Fruit fly (Drosophila melanogaster): Measurements from ENCODE around the gene Rnb.

Rnb gene

DNA sequence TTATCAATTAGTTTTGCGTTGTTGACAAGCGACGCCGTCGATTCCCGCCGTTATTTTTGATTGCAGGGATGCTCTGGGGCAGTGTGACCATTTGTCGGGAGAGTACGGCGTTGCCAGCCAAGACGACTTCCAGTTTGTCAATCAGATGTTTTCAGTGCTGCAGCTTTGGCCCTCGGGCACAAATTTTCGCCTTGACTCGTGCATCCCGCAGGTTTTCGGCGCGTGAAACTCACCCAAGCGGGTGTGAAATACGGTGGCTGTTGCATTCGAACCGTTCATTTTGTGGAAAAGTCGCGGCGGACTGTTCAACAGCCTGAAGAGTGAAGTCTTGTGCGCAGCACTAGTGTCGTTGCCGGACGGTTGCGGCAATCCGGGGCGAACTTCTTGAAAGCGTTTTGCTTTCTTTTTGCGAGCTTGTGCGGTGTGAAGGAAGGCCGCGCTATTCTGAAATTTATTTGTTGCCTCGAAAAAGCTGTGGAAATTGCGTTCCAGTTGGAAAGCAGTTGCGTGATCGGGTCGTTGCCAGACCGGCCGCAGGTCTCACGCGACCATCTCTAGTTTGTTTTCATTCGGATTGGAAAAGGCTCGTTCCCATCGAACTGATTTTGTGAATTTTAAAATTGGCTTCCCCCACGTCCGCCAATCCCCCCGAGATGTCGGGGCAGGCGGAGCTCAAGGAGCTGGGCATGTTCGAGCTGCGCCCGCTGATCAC, 7.7 kb upstream of the Rnb start, which contains the start of the genes ca and ncd:
Gene ca, plus strand, starts transcription at position 130 of the 712 bp plus-strand sequence.
Gene ncd, minus strand, starts transcription at position 446 of the 712 bp plus-strand sequence.
- TF ChIP-seq noc (tag; optimal IDR thresholded peaks at IDR 0.05) = no peak

DNA sequence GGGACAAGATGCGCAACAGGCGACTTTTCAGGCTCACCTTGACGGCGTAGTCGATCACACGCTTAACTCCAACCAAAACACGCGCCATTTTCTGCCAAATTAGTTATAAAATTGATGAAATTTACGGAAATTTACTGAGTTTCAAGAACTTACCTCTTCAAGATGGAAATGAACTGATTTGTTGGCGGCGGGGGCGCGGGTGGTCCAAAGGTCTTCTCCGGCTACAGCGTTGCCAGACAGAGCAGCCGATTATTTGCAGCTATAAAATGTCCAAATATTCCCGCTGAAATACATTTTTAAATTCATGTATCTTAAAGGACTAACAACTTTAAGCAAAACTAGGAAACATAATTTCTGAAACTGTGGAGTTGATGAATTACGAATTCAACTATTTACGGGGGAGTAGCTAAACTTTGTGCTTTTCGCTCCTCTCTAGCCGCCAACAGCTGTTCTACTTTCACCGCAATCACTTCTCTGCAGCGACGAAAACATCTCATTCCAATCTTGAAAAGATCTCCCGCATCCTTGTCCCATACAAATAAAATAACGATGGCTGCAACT, 3.7 kb upstream of the Rnb start, which contains the start of the genes Etfb and CG7789:
Gene Etfb, minus strand, starts transcription at position 193 of the 561 bp plus-strand sequence.
Gene CG7789, plus strand, starts transcription at position 444 of the 561 bp plus-strand sequence.
- peak; percentile 58 for TF ChIP-seq noc (tag; optimal IDR thresholded peaks at IDR 0.05)

- no peak for TF ChIP-seq noc (tag; optimal IDR thresholded peaks at IDR 0.05)
Measured at dm6 chr3R:29799681-29800028, 501 bp upstream of the Rnb start.

DNA sequence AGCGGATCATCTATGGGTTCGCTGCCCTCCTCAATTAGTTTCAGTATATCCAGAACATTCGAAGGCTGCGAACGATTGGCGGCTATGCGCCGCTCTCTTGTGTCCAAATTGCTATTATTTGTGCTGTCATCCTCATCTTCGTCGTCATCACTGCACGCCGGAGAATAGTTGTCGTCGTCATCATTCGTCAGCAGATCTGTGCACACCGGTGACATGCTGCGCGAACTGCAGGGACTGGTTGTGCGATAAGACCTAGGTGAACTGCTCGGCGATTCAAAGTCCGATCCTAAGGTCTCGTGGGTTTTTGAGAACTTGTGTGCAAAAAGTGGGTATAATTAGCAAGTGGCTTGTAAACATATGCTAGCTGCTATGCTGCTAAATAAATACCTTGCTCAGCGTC, 2.0 kb downstream of the Rnb start:
- TF ChIP-seq noc (tag; optimal IDR thresholded peaks at IDR 0.05) = no peak

dm6 chr3R:29794161-29794882, 4.8 kb downstream of the Rnb start, which contains the start of gene sro:
Gene sro, plus strand, starts transcription at chr3R:29794597.
- no peak for TF ChIP-seq noc (tag; optimal IDR thresholded peaks at IDR 0.05)

dm6 chr3R:29790183-29790582, 9.0 kb downstream of the Rnb start:
- no peak for TF ChIP-seq noc (tag; optimal IDR thresholded peaks at IDR 0.05)

DNA sequence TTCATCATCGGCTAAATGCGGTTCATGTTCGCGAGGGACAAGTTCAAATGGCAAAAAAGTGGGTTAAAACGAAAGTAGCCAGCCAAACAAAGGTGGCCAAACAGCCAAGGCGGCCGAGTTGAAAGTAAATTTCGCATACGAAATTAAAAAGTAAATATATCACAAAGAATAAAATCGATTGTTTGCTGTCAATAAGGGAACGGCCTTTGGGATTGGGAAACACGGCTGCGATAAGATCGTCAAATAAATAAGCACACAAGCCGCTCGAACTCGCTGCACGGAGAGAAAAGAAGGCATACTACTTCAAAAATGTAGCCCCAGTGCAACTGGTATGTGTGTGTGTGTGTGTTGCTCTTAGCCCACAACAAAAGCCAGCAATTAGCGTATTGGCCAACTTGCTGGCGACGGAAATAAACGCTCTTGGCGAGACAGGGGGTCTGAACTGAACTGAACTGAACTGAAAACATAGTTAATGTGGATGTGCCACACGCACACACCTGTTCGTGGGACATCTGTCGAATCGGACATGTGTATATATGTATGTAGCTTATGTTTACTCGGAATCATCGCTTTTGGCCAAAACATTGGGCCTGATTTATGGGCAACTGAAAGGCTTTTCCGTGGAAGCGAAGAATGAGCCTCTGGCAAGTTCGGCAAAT, 11.1 kb downstream of the Rnb start:
- TF ChIP-seq noc (tag; optimal IDR thresholded peaks at IDR 0.05) = no peak

- TF ChIP-seq noc (tag; optimal IDR thresholded peaks at IDR 0.05) = no peak
Measured at dm6 chr3R:29786016-29786996, 12.8 kb downstream of the Rnb start.

DNA sequence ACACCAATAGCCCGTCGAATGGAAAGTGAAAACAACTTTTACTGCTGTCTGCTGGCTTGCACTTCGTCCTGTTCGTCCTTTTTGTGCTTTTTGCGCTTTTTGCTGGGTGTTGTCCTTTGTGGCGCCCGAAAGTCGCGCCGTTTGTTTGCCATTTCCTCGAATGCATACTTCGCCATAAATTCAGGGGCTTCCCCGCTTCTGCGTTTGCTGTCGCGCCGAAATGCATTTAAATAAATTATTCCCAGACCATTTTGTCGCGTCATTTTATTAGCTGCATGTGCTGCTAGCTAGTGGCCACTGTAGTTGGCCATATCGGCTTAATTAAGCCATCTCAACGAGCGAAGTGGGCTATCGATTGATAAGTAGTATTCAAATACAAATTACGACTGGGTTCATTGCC, 13.9 kb downstream of the Rnb start:
- no peak for TF ChIP-seq noc (tag; optimal IDR thresholded peaks at IDR 0.05)

dm6 chr3R:29783210-29783609, 15.9 kb downstream of the Rnb start:
- TF ChIP-seq noc (tag; optimal IDR thresholded peaks at IDR 0.05) = no peak

- TF ChIP-seq noc (tag; optimal IDR thresholded peaks at IDR 0.05) = peak; percentile 82
Measured at dm6 chr3R:29782367-29782766, 16.8 kb downstream of the Rnb start.

DNA sequence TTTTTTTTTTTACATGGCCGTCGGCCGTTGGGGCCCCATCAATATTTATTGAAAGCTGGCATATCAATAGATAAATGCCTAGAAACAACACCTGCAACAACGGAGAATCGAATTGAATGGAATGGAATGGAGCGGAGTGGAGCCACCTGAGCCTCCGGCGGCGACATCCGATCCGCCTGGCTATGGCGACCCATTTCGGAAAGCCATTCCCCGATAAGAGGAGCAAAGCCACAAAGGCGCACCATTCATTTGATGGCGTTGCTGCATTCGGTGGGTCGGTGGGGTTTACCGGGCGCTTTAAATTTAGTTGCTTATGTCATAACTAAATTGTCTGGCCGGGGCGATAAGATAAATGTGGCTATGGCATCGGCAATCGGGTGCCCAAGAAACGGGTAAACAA, 17.3 kb downstream of the Rnb start:
- TF ChIP-seq noc (tag; optimal IDR thresholded peaks at IDR 0.05) = no peak

DNA sequence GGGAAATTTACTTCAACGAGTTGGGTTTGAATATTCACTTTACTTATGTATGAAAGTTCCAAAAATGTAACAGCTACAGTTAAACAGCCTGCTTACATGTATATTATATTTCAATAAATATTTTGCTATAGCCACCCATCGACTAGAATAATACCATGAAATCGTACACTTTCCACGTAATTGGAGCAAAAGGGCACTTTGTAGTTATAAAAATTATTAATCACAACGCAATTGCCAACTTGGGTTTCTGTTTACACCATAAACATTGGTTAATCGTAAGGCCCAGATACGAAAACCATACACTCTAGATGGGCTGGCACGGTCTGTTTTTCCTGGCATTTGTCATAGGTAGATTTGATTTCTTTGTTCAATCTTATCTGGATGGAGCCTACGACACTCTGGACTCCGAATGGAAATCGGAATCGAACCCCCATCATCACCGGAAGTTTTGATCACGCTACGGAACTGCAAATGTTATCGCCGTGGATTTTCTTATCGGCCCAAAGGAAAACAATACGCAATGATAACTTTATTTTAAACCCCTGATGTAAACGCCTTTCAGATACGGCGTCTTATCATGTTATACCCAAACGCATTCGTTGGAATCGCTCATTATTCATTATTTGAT, 18.6 kb downstream of the Rnb start, which contains the start of gene fig:
Gene fig, minus strand, starts transcription at position 51 of the 628 bp plus-strand sequence.
- TF ChIP-seq noc (tag; optimal IDR thresholded peaks at IDR 0.05) = no peak

DNA sequence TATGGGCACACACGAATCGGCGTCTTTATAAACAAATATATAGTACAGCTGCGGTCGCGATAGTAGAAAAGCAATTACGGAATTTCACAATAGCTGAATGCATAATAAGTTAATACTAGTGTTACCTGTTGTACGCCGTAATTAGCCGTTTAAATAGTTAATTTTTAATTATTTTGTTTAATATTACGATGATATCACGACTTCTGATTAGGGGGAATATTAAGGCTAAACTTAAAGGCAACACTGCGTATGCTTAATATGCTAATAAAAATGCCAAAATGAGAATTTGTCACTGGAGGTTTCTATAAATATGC, 20.2 kb downstream of the Rnb start:
- TF ChIP-seq noc (tag; optimal IDR thresholded peaks at IDR 0.05) = peak; percentile 63
